Worm (Caenorhabditis elegans) whole organism, L4 larva: ENCODE results near the gene ZK742.3.

Experiments used
- F49E8.2 ChIP-seq: sonication (generic microtip); optimal IDR thresholded peaks from 2 replicates; lab custom pipeline; 2016; ENCODE audit warnings: missing compliant biosample characterization, mild to moderate bottlenecking, missing genetic modification characterization, borderline replicate concordance
- Y48G9A.11 ChIP-seq: fragments of 200-800 bp; sonication (Bioruptor generic); IDR thresholded peaks from 2 replicates; pipeline ENCODE4 v1.3.6; 2022; ENCODE audit warnings: missing genetic modification reagents, missing genetic modification characterization, missing compliant biosample characterization
- ceh-82 ChIP-seq: sonication (generic microtip); optimal IDR thresholded peaks from 2 replicates; lab custom pipeline; 2017; ENCODE audit warnings: missing biosample characterization, missing genetic modification characterization
- daf-12 ChIP-seq: fragments of 150-350 bp; optimal IDR thresholded peaks from 2 replicates; lab custom pipeline; 2014; ENCODE audit warnings: missing biosample characterization, missing genetic modification reagents, missing genetic modification characterization
- hmg-1.1 ChIP-seq: fragments of 200-800 bp; sonication (Bioruptor generic); IDR thresholded peaks from 2 replicates; pipeline ENCODE4 v1.3.6; 2022; ENCODE audit warnings: missing genetic modification reagents, missing genetic modification characterization, missing compliant biosample characterization
- lin-13 ChIP-seq: fragments of 150-350 bp; optimal IDR thresholded peaks from 2 replicates; lab custom pipeline; 2014; ENCODE audit warnings: missing biosample characterization, missing genetic modification reagents, missing genetic modification characterization
- mep-1 ChIP-seq: fragments of 150-350 bp; sonication (generic microtip); optimal IDR thresholded peaks from 3 replicates; lab custom pipeline; 2014; ENCODE audit warnings: missing biosample characterization, missing genetic modification characterization
- php-3 ChIP-seq: fragments of 200-800 bp; sonication (Bioruptor generic); IDR thresholded peaks from 2 replicates; pipeline ENCODE4 v1.3.6; 2022; ENCODE audit warnings: missing genetic modification reagents, missing genetic modification characterization, missing compliant biosample characterization
- pqm-1 ChIP-seq: sonication (generic microtip); optimal IDR thresholded peaks from 2 replicates; lab custom pipeline; 2017; ENCODE audit warnings: missing biosample characterization, missing genetic modification characterization
- unc-130 ChIP-seq: sonication (generic microtip); optimal IDR thresholded peaks from 2 replicates; lab custom pipeline; 2016; ENCODE audit warnings: missing genetic modification reagents, missing genetic modification characterization, missing compliant biosample characterization
- unc-62 ChIP-seq, 3 experiments: fragments of 150-350 bp in 1 of 3; sonication (generic microtip); optimal IDR thresholded peaks in 2 of 3; peaks in 1 of 3; 1 replicate in 1 of 3; 2 replicates in 2 of 3; lab custom pipeline; 2014 to 2017; ENCODE audit warnings: missing biosample characterization in 3 of 3, missing genetic modification characterization in 3 of 3, missing genetic modification reagents in 3 of 3, missing genotype in 1 of 3
- zag-1 ChIP-seq: fragments of 150-350 bp; optimal IDR thresholded peaks from 2 replicates; lab custom pipeline; 2014; ENCODE audit warnings: missing biosample characterization, missing genetic modification characterization
- ztf-11 ChIP-seq: fragments of 150-350 bp; optimal IDR thresholded peaks from 2 replicates; lab custom pipeline; 2014; ENCODE audit warnings: missing biosample characterization, missing genetic modification characterization

DNA sequence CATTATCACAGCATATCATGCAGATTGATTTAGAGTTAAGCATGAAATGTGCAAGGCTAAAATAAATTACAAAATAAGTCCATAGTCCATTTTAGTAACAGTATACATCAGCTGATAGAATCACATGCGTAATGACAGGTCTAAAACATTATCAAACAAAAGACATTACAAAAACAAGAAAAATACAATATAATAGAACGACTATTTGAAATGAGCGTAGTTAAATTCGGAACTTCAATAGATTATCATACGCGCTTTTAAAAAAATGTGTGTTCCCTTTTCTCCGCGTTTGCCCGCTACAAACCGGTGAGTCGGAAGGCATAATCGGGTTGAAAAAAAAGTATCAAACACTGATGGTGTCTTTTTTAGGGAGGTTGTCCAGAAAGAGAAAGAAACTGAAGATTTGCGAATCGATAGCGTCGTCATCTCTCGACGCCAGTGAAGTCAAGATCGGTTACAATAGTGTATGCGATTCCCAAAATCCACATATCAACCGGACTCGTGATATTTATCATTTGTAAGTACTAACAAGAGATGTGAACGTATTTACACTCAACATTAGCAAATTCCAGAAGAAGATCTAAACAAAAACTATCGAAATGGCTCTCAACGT, 45.8 kb upstream of the ZK742.3 start, which contains the start of gene C37C3.2:
- no peak for TF ChIP-seq unc-130 (GFP tag; lab: Kevin White, UChicago)
- no peak for TF ChIP-seq Y48G9A.11
- no peak for TF ChIP-seq ceh-82
- TF ChIP-seq zag-1 (tag; lab: Kevin White, UChicago), result no peak
- no peak for TF ChIP-seq lin-13 (GFP tag; lab: Kevin White, UChicago)
- TF ChIP-seq php-3, result no peak
- TF ChIP-seq pqm-1, result no peak
- no peak for TF ChIP-seq F49E8.2 (tag; lab: Kevin White, UChicago)
- TF ChIP-seq mep-1 (tag; lab: Kevin White, UChicago), result no peak
- no peak for TF ChIP-seq daf-12 (tag; lab: Kevin White, UChicago)
- no peak for TF ChIP-seq unc-62 (GFP tag; optimal IDR thresholded peaks at IDR 0.05 in 1 of 2; lab: Kevin White, UChicago)
- no peak for TF ChIP-seq unc-62 (tag; optimal IDR thresholded peaks at IDR 0.05; lab: Kevin White, UChicago)
- TF ChIP-seq hmg-1.1 (GFP tag; lab: Robert Waterston, UW), result no peak
- no peak for TF ChIP-seq ztf-11
